Fruit fly (Drosophila melanogaster) whole organism, embryonic: ENCODE results near the gene cue.

Experiments used
- Aef1 ChIP-seq: fragments of 200-800 bp; sonication (Bioruptor generic); IDR thresholded peaks from 3 replicates; pipeline ENCODE4 v1.3.6; 2022; ENCODE audit warnings: missing biosample characterization, missing genetic modification characterization
- BtbVII ChIP-seq: fragments of 200-800 bp; sonication (Bioruptor generic); optimal IDR thresholded peaks from 3 replicates; lab custom pipeline; 2017; ENCODE audit warnings: missing biosample characterization, mild to moderate bottlenecking, missing genetic modification characterization
- CG10267 ChIP-seq: fragments of 200-800 bp; sonication (Bioruptor generic); optimal IDR thresholded peaks from 2 replicates; lab custom pipeline; 2018; ENCODE audit warnings: missing biosample characterization, mild to moderate bottlenecking, missing genetic modification characterization, moderate library complexity
- CG10366 ChIP-seq: fragments of 200-800 bp; sonication (Bioruptor generic); IDR thresholded peaks from 2 replicates; pipeline ENCODE4 v1.3.6; 2022; ENCODE audit warnings: missing biosample characterization, missing genetic modification characterization
- CG10959 ChIP-seq: fragments of 200-800 bp; sonication (Bioruptor generic); IDR thresholded peaks from 2 replicates; pipeline ENCODE4 v1.3.6; 2022; ENCODE audit warnings: missing biosample characterization, missing genetic modification characterization
- CG11723 ChIP-seq: fragments of 200-800 bp; sonication (Bioruptor generic); optimal IDR thresholded peaks from 2 replicates; lab custom pipeline; 2017; ENCODE audit warnings: missing biosample characterization, mild to moderate bottlenecking, missing genetic modification characterization
- CG1233 ChIP-seq: fragments of 200-800 bp; sonication (Bioruptor generic); optimal IDR thresholded peaks from 4 replicates; lab custom pipeline; 2018; ENCODE audit warnings: missing biosample characterization, mild to moderate bottlenecking, missing genetic modification characterization
- CG13424 ChIP-seq: fragments of 200-800 bp; sonication (Bioruptor generic); optimal IDR thresholded peaks from 2 replicates; lab custom pipeline; 2019; ENCODE audit warnings: missing biosample characterization, mild to moderate bottlenecking, missing genetic modification characterization, moderate library complexity
- CG15479 ChIP-seq: fragments of 200-800 bp; sonication (Bioruptor generic); optimal IDR thresholded peaks from 3 replicates; lab custom pipeline; 2019; ENCODE audit warnings: missing biosample characterization, mild to moderate bottlenecking, missing genetic modification characterization, moderate library complexity
- CG1602 ChIP-seq: fragments of 200-800 bp; sonication (Bioruptor generic); optimal IDR thresholded peaks from 3 replicates; lab custom pipeline; 2016; ENCODE audit warnings: missing biosample characterization, missing genetic modification characterization
- CG1832 ChIP-seq: fragments of 200-800 bp; sonication (Bioruptor generic); optimal IDR thresholded peaks from 2 replicates; lab custom pipeline; 2017; ENCODE audit warnings: missing biosample characterization, mild to moderate bottlenecking, missing genetic modification characterization, inconsistent platforms
- CG18476 ChIP-seq: fragments of 200-800 bp; sonication (Bioruptor generic); optimal IDR thresholded peaks from 2 replicates; lab custom pipeline; 2016; ENCODE audit warnings: missing biosample characterization, mild to moderate bottlenecking, missing genetic modification characterization
- CG2889 ChIP-seq: fragments of 200-800 bp; sonication (Bioruptor generic); IDR thresholded peaks from 3 replicates; pipeline ENCODE4 v1.3.6; 2022; ENCODE audit warnings: missing biosample characterization, missing genetic modification characterization
- CG31224 ChIP-seq: fragments of 200-800 bp; sonication (Bioruptor generic); IDR thresholded peaks from 2 replicates; pipeline ENCODE4 v1.3.6; 2022; ENCODE audit warnings: missing biosample characterization, missing genetic modification characterization
- CG43689 ChIP-seq: fragments of 200-800 bp; sonication (Bioruptor generic); IDR thresholded peaks from 2 replicates; pipeline ENCODE4 v1.3.6; 2022; ENCODE audit warnings: missing biosample characterization, missing genetic modification characterization
- CG4820 ChIP-seq: fragments of 200-800 bp; sonication (Bioruptor generic); optimal IDR thresholded peaks from 3 replicates; lab custom pipeline; 2016; ENCODE audit warnings: missing biosample characterization, missing genetic modification characterization
- CG6272 ChIP-seq: fragments of 200-800 bp; sonication (Bioruptor generic); IDR thresholded peaks from 2 replicates; pipeline ENCODE4 v1.3.6; 2022; ENCODE audit warnings: missing biosample characterization, missing genetic modification characterization
- CG6791 ChIP-seq: fragments of 200-800 bp; sonication (Bioruptor generic); IDR thresholded peaks from 3 replicates; pipeline ENCODE4 v1.3.6; 2022; ENCODE audit warnings: missing biosample characterization, missing genetic modification characterization; ENCODE audit not compliant: partially characterized antibody
- CG6854 ChIP-seq: fragments of 200-800 bp; sonication (Bioruptor generic); optimal IDR thresholded peaks from 3 replicates; lab custom pipeline; 2017; ENCODE audit warnings: missing biosample characterization, mild to moderate bottlenecking, missing genetic modification characterization
- CG7745 ChIP-seq: fragments of 200-800 bp; sonication (Bioruptor generic); optimal IDR thresholded peaks from 2 replicates; lab custom pipeline; 2018; ENCODE audit warnings: missing biosample characterization, mild to moderate bottlenecking, missing genetic modification characterization, moderate library complexity
- CG7786 ChIP-seq: fragments of 200-800 bp; sonication (Bioruptor generic); optimal IDR thresholded peaks from 2 replicates; lab custom pipeline; 2016; ENCODE audit warnings: missing biosample characterization, missing genetic modification characterization
- CG7928 ChIP-seq: fragments of 200-800 bp; sonication (Bioruptor generic); optimal IDR thresholded peaks from 2 replicates; lab custom pipeline; 2017; ENCODE audit warnings: missing biosample characterization, mild to moderate bottlenecking, missing genetic modification characterization
- CG8290 ChIP-seq, 3 experiments: fragments of 200-800 bp; sonication (Bioruptor generic); optimal IDR thresholded peaks; 2 replicates each; lab custom pipeline; 2016 to 2019; ENCODE audit warnings: missing biosample characterization in 3 of 3, missing genetic modification characterization in 3 of 3, mild to moderate bottlenecking in 2 of 3, moderate library complexity in 1 of 3
- CHES-1-like ChIP-seq: fragments of 200-800 bp; sonication (Bioruptor generic); optimal IDR thresholded peaks from 2 replicates; lab custom pipeline; 2016; ENCODE audit warnings: missing biosample characterization, missing genetic modification characterization
- Elba2 ChIP-seq: fragments of 200-800 bp; sonication (Bioruptor generic); optimal IDR thresholded peaks from 3 replicates; lab custom pipeline; 2016; ENCODE audit warnings: missing biosample characterization, missing genetic modification characterization
- Fer3 ChIP-seq: fragments of 200-800 bp; sonication (Bioruptor generic); optimal IDR thresholded peaks from 2 replicates; lab custom pipeline; 2018; ENCODE audit warnings: missing biosample characterization, mild to moderate bottlenecking, missing genetic modification characterization, moderate library complexity
- Hr78 ChIP-seq, 2 experiments: fragments of 200-800 bp in 1 of 2; fragments of >200 bp in 1 of 2; sonication (Bioruptor generic) in 1 of 2; optimal IDR thresholded peaks; 2 replicates each; lab custom pipeline; 2017 to 2019; ENCODE audit warnings: missing biosample characterization in 2 of 2, missing genetic modification characterization in 2 of 2, mild to moderate bottlenecking in 1 of 2, moderate library complexity in 1 of 2
- Hsf ChIP-seq: fragments of 200-800 bp; sonication (Bioruptor generic); optimal IDR thresholded peaks from 3 replicates; lab custom pipeline; 2016; ENCODE audit warnings: missing biosample characterization, missing genetic modification characterization
- MESR4 ChIP-seq: fragments of 200-800 bp; sonication (Bioruptor generic); optimal IDR thresholded peaks from 2 replicates; lab custom pipeline; 2018; ENCODE audit warnings: missing biosample characterization, mild to moderate bottlenecking, missing genetic modification characterization, moderate library complexity
- Mrtf ChIP-seq: fragments of 200-800 bp; sonication (Bioruptor generic); IDR thresholded peaks from 3 replicates; pipeline ENCODE4 v1.3.6; 2022; ENCODE audit warnings: missing biosample characterization, missing genetic modification characterization
- Nf-YC ChIP-seq: fragments of 200-800 bp; optimal IDR thresholded peaks from 3 replicates; lab custom pipeline; 2019; ENCODE audit warnings: missing biosample characterization, mild to moderate bottlenecking, missing genetic modification characterization, moderate library complexity
- Pdp1 ChIP-seq, 2 experiments: fragments of 200-800 bp; sonication (Bioruptor generic); optimal IDR thresholded peaks; 3 replicates each; lab custom pipeline; 2016; ENCODE audit warnings: missing biosample characterization in 2 of 2, missing genetic modification characterization in 2 of 2, mild to moderate bottlenecking in 1 of 2, moderate library complexity in 1 of 2
- Spps ChIP-seq: fragments of 200-800 bp; sonication (Bioruptor generic); optimal IDR thresholded peaks from 2 replicates; lab custom pipeline; 2018; ENCODE audit warnings: missing biosample characterization, mild to moderate bottlenecking, missing genetic modification characterization
- Stat92E ChIP-seq, 3 experiments: fragments of >200 bp in 2 of 3; fragments of 200-800 bp in 1 of 3; sonication (Bioruptor generic) in 1 of 3; optimal IDR thresholded peaks; 2 replicates each; lab custom pipeline; 2017 to 2019; ENCODE audit warnings: missing biosample characterization in 3 of 3, missing genetic modification characterization in 3 of 3, mild to moderate bottlenecking in 1 of 3, moderate library complexity in 1 of 3
- Taf1 ChIP-seq: fragments of 200-800 bp; sonication (Bioruptor generic); IDR thresholded peaks from 2 replicates; pipeline ENCODE4 v1.3.6; 2022; ENCODE audit warnings: missing biosample characterization, missing genetic modification characterization
- ase ChIP-seq: fragments of 200-800 bp; sonication (Bioruptor generic); IDR thresholded peaks from 3 replicates; pipeline ENCODE4 v1.3.6; 2022; ENCODE audit warnings: missing biosample characterization, missing genetic modification characterization
- crol ChIP-seq: fragments of 200-800 bp; sonication (Bioruptor generic); IDR thresholded peaks from 2 replicates; pipeline ENCODE4 v1.3.6; 2022; ENCODE audit warnings: missing biosample characterization, missing genetic modification characterization
- danr ChIP-seq: fragments of 200-800 bp; sonication (Bioruptor generic); IDR thresholded peaks from 2 replicates; pipeline ENCODE4 v1.3.6; 2022; ENCODE audit warnings: missing biosample characterization, missing genetic modification characterization
- eyg ChIP-seq: fragments of 200-800 bp; sonication (Bioruptor generic); optimal IDR thresholded peaks from 3 replicates; lab custom pipeline; 2016; ENCODE audit warnings: missing biosample characterization, missing genetic modification characterization
- fd102C ChIP-seq: fragments of 200-800 bp; sonication (Bioruptor generic); optimal IDR thresholded peaks from 2 replicates; lab custom pipeline; 2018; ENCODE audit warnings: missing biosample characterization, mild to moderate bottlenecking, missing genetic modification characterization, moderate library complexity
- fd64A ChIP-seq: fragments of 200-800 bp; sonication (Bioruptor generic); optimal IDR thresholded peaks from 3 replicates; lab custom pipeline; 2018; ENCODE audit warnings: missing biosample characterization, mild to moderate bottlenecking, missing genetic modification characterization
- ftz-f1 ChIP-seq: fragments of 200-800 bp; sonication (Bioruptor generic); optimal IDR thresholded peaks from 2 replicates; lab custom pipeline; 2016; ENCODE audit warnings: missing biosample characterization, missing genetic modification characterization
- insv ChIP-seq, 2 experiments: fragments of 200-800 bp; sonication (Bioruptor generic); optimal IDR thresholded peaks; 3 replicates each; lab custom pipeline; 2016 to 2018; ENCODE audit warnings: missing biosample characterization in 2 of 2, missing genetic modification characterization in 2 of 2
- ken ChIP-seq: fragments of 200-800 bp; sonication (Bioruptor generic); IDR thresholded peaks from 3 replicates; pipeline ENCODE4 v1.3.6; 2022; ENCODE audit warnings: missing biosample characterization, missing genetic modification characterization
- lbe ChIP-seq: fragments of 200-800 bp; sonication (Bioruptor generic); optimal IDR thresholded peaks from 2 replicates; lab custom pipeline; 2016; ENCODE audit warnings: missing biosample characterization, mild to moderate bottlenecking, missing genetic modification characterization
- lov ChIP-seq, 2 experiments: fragments of 200-800 bp in 1 of 2; fragments of >200 bp in 1 of 2; sonication (Bioruptor generic) in 1 of 2; IDR thresholded peaks in 1 of 2; optimal IDR thresholded peaks in 1 of 2; 2 replicates in 1 of 2; 3 replicates in 1 of 2; pipeline versions ENCODE4 v1.3.6 to Lab custom; 2017 to 2022; ENCODE audit warnings: missing biosample characterization in 1 of 2, missing genetic modification characterization in 1 of 2
- pho ChIP-seq: fragments of 200-800 bp; sonication (Bioruptor generic); optimal IDR thresholded peaks from 2 replicates; lab custom pipeline; 2016; ENCODE audit warnings: missing biosample characterization, missing genetic modification characterization
- psq ChIP-seq: fragments of 200-800 bp; sonication (Bioruptor generic); optimal IDR thresholded peaks from 2 replicates; lab custom pipeline; 2017; ENCODE audit warnings: missing biosample characterization, missing genetic modification characterization
- sim ChIP-seq: fragments of 200-800 bp; sonication (Bioruptor generic); IDR thresholded peaks from 2 replicates; pipeline ENCODE4 v1.3.6; 2022; ENCODE audit warnings: missing biosample characterization, missing genetic modification characterization
- so ChIP-seq: fragments of 200-800 bp; sonication (Bioruptor generic); IDR thresholded peaks from 3 replicates; pipeline ENCODE4 v1.3.6; 2022; ENCODE audit warnings: missing biosample characterization, missing genetic modification characterization
- stwl ChIP-seq: fragments of 200-800 bp; sonication (Bioruptor generic); optimal IDR thresholded peaks from 3 replicates; lab custom pipeline; 2018; ENCODE audit warnings: missing biosample characterization, mild to moderate bottlenecking, missing genetic modification characterization, moderate library complexity

cue gene

DNA sequence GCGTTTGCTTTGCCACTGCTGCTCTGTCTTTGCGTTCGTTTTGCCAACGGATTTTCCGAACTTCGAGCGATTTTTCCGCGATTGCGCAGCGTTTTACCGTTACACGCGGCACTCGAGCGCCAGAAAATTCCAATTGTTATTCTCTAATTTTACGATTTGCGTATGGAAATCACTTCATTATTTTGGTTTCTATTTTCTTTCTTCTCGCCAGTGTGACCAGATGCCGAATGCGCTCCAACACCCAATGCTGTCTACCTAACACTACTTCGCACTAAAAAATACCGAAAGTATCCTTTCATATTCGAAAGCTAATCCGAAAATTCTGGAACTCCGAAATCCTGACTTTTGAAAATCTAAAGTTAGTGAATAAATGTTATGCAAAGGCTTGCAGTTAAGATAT lies 20.7 kb downstream of the cue start, which contains the start of gene CG12084 (continued):
- TF ChIP-seq Aef1 (GFP tag; lab: Robert Waterston, UW) = no peak
- TF ChIP-seq CG6791 (GFP tag; lab: Robert Waterston, UW) = no peak
- no peak for TF ChIP-seq fd102C (GFP tag; lab: Kevin White, UChicago)
- TF ChIP-seq CG4820 (GFP tag; lab: Kevin White, UChicago) = no peak
- TF ChIP-seq danr = no peak
- TF ChIP-seq lbe = no peak
- no peak for TF ChIP-seq Stat92E (GFP tag; optimal IDR thresholded peaks at IDR 0.05; lab: Kevin White, UChicago)
- no peak for TF ChIP-seq CG10366 (GFP tag; lab: Robert Waterston, UW)
- TF ChIP-seq BtbVII (GFP tag; lab: Kevin White, UChicago) = no peak
- TF ChIP-seq Spps (tag; lab: Kevin White, UChicago) = no peak
- no peak for TF ChIP-seq pho (GFP tag; lab: Kevin White, UChicago)
- TF ChIP-seq crol (GFP tag; lab: Robert Waterston, UW) = no peak
- TF ChIP-seq CG15479 (GFP tag; lab: Kevin White, UChicago) = peak; percentile 1
- no peak for TF ChIP-seq Fer3
- peak; percentile 64 for TF ChIP-seq CG10267 (tag; lab: Kevin White, UChicago)
- TF ChIP-seq Nf-YC (tag; lab: Kevin White, UChicago) = no peak
- TF ChIP-seq CG7745 (tag; lab: Kevin White, UChicago) = no peak
- peak; percentile 41 for TF ChIP-seq CHES-1-like (GFP tag; lab: Kevin White, UChicago)
- peak; percentile 90 for TF ChIP-seq stwl (tag; lab: Kevin White, UChicago)
- no peak for TF ChIP-seq CG43689 (GFP tag; lab: Robert Waterston, UW)
- TF ChIP-seq CG10959 (GFP tag; lab: Robert Waterston, UW) = no peak
- TF ChIP-seq CG2889 (GFP tag; lab: Robert Waterston, UW) = no peak
- TF ChIP-seq CG7786 (GFP tag; lab: Kevin White, UChicago) = no peak
- TF ChIP-seq insv (GFP tag; optimal IDR thresholded peaks at IDR 0.05; lab: Kevin White, UChicago) = no peak
- peak; percentile 82 for TF ChIP-seq Elba2 (GFP tag; lab: Kevin White, UChicago)
- TF ChIP-seq CG6272 (GFP tag; lab: Robert Waterston, UW) = no peak
- TF ChIP-seq Pdp1 (GFP tag; optimal IDR thresholded peaks at IDR 0.05; lab: Kevin White, UChicago) = peak in 1 of 2 experiments; percentile 29
- no peak for TF ChIP-seq Mrtf (GFP tag; lab: Robert Waterston, UW)
- TF ChIP-seq CG11723 (GFP tag; lab: Kevin White, UChicago) = no peak
- TF ChIP-seq CG1602 (GFP tag; lab: Kevin White, UChicago) = no peak
- TF ChIP-seq CG18476 (GFP tag; lab: Kevin White, UChicago) = no peak
- no peak for TF ChIP-seq CG1832 (GFP tag; lab: Kevin White, UChicago)
- TF ChIP-seq CG6854 = peak; percentile 20
- no peak for TF ChIP-seq Hsf (GFP tag; lab: Kevin White, UChicago)
- no peak for TF ChIP-seq CG1233 (GFP tag; lab: Kevin White, UChicago)
- peak; percentile 85 for TF ChIP-seq MESR4 (GFP tag; lab: Kevin White, UChicago)
- no peak for TF ChIP-seq CG8290 (GFP tag; optimal IDR thresholded peaks at IDR 0.05; lab: Kevin White, UChicago)
- no peak for TF ChIP-seq CG8290 (tag; optimal IDR thresholded peaks at IDR 0.05; lab: Kevin White, UChicago)
- no peak for TF ChIP-seq ftz-f1 (GFP tag; lab: Kevin White, UChicago)
- no peak for TF ChIP-seq CG7928 (GFP tag; lab: Kevin White, UChicago)
- no peak for TF ChIP-seq lov (optimal IDR thresholded peaks at IDR 0.05; lab: Kevin White, UChicago)
- no peak for TF ChIP-seq lov (GFP tag; IDR thresholded peaks at IDR 0.05; lab: Robert Waterston, UW)
- TF ChIP-seq CG13424 = no peak
- no peak for TF ChIP-seq ase (GFP tag; lab: Robert Waterston, UW)
- no peak for TF ChIP-seq Taf1 (GFP tag; lab: Robert Waterston, UW)
- no peak for TF ChIP-seq so
- no peak for TF ChIP-seq sim
- no peak for TF ChIP-seq fd64A (GFP tag; lab: Kevin White, UChicago)
- no peak for TF ChIP-seq CG31224 (GFP tag; lab: Robert Waterston, UW)
- TF ChIP-seq ken = no peak
- no peak for TF ChIP-seq Hr78 (GFP tag; optimal IDR thresholded peaks at IDR 0.05; lab: Kevin White, UChicago)
- TF ChIP-seq eyg = no peak
- no peak for TF ChIP-seq psq (GFP tag; lab: Kevin White, UChicago)
